Fruit fly (Drosophila melanogaster) whole organism, embryonic: ENCODE measurements around the gene CG13074.

Source experiments
- Atf6 ChIP-seq: fragments of 200-800 bp; sonication (Bioruptor generic); IDR thresholded peaks from 2 replicates; pipeline ENCODE4 v1.3.6; 2022; ENCODE audit warnings: missing biosample characterization, missing genetic modification characterization
- B-H2 ChIP-seq: fragments of 200-800 bp; sonication (Bioruptor generic); optimal IDR thresholded peaks from 2 replicates; lab custom pipeline; 2018; ENCODE audit warnings: missing biosample characterization, mild to moderate bottlenecking, missing genetic modification characterization
- CG10209 ChIP-seq: fragments of 200-800 bp; sonication (Bioruptor generic); optimal IDR thresholded peaks from 3 replicates; lab custom pipeline; 2017; ENCODE audit warnings: missing biosample characterization, mild to moderate bottlenecking, missing genetic modification characterization, missing genetic modification reagents
- CG11504 ChIP-seq: fragments of 200-800 bp; sonication (Bioruptor generic); optimal IDR thresholded peaks from 3 replicates; lab custom pipeline; 2019; ENCODE audit warnings: missing biosample characterization, mild to moderate bottlenecking, missing genetic modification characterization, moderate library complexity
- CG14667 ChIP-seq: fragments of 200-800 bp; sonication (Bioruptor generic); IDR thresholded peaks from 2 replicates; pipeline ENCODE4 v1.3.6; 2022; ENCODE audit warnings: missing biosample characterization, missing genetic modification characterization
- CG17829 ChIP-seq: fragments of 200-800 bp; optimal IDR thresholded peaks from 2 replicates; lab custom pipeline; 2019; ENCODE audit warnings: missing biosample characterization, mild to moderate bottlenecking, missing genetic modification characterization, moderate library complexity
- CG1832 ChIP-seq: fragments of 200-800 bp; sonication (Bioruptor generic); optimal IDR thresholded peaks from 2 replicates; lab custom pipeline; 2017; ENCODE audit warnings: missing biosample characterization, mild to moderate bottlenecking, missing genetic modification characterization, inconsistent platforms
- CG2202 ChIP-seq: fragments of 200-800 bp; sonication (Bioruptor generic); optimal IDR thresholded peaks from 2 replicates; lab custom pipeline; 2018; ENCODE audit warnings: missing biosample characterization, mild to moderate bottlenecking, missing genetic modification characterization
- CG31388 ChIP-seq: fragments of 200-800 bp; sonication (Bioruptor generic); optimal IDR thresholded peaks from 2 replicates; lab custom pipeline; 2016; ENCODE audit warnings: missing biosample characterization, missing genetic modification characterization
- CG33557 ChIP-seq: fragments of 200-800 bp; sonication (Bioruptor generic); optimal IDR thresholded peaks from 2 replicates; lab custom pipeline; 2019; ENCODE audit warnings: missing biosample characterization, mild to moderate bottlenecking, missing genetic modification characterization, moderate library complexity
- CG5245 ChIP-seq: fragments of 200-800 bp; sonication (Bioruptor generic); optimal IDR thresholded peaks from 3 replicates; lab custom pipeline; 2016; ENCODE audit warnings: missing biosample characterization, missing genetic modification characterization
- CG6654 ChIP-seq: fragments of 200-800 bp; sonication (Bioruptor generic); optimal IDR thresholded peaks from 2 replicates; lab custom pipeline; 2017; ENCODE audit warnings: missing biosample characterization, mild to moderate bottlenecking, missing genetic modification characterization
- CG7357 ChIP-seq: fragments of 200-800 bp; sonication (Bioruptor generic); IDR thresholded peaks from 3 replicates; pipeline ENCODE4 v1.3.6; 2022; ENCODE audit warnings: missing biosample characterization, missing genetic modification characterization
- CG7745 ChIP-seq: fragments of 200-800 bp; sonication (Bioruptor generic); optimal IDR thresholded peaks from 2 replicates; lab custom pipeline; 2018; ENCODE audit warnings: missing biosample characterization, mild to moderate bottlenecking, missing genetic modification characterization, moderate library complexity
- CG7786 ChIP-seq: fragments of 200-800 bp; sonication (Bioruptor generic); optimal IDR thresholded peaks from 2 replicates; lab custom pipeline; 2016; ENCODE audit warnings: missing biosample characterization, missing genetic modification characterization
- CG7987 ChIP-seq: fragments of 200-800 bp; sonication (Bioruptor generic); optimal IDR thresholded peaks from 2 replicates; lab custom pipeline; 2018; ENCODE audit warnings: missing biosample characterization, mild to moderate bottlenecking, missing genetic modification characterization, moderate library complexity
- CG9876 ChIP-seq: fragments of 200-800 bp; sonication (Bioruptor generic); optimal IDR thresholded peaks from 2 replicates; lab custom pipeline; 2016; ENCODE audit warnings: missing biosample characterization, missing genetic modification characterization
- Eip74EF ChIP-seq, 2 experiments: fragments of 200-800 bp in 1 of 2; fragments of >200 bp in 1 of 2; sonication (Bioruptor generic) in 1 of 2; optimal IDR thresholded peaks; 2 replicates each; lab custom pipeline; 2017 to 2019; ENCODE audit warnings: missing biosample characterization in 2 of 2, missing genetic modification characterization in 2 of 2, mild to moderate bottlenecking in 1 of 2, moderate library complexity in 1 of 2
- Elba2 ChIP-seq: fragments of 200-800 bp; sonication (Bioruptor generic); optimal IDR thresholded peaks from 3 replicates; lab custom pipeline; 2016; ENCODE audit warnings: missing biosample characterization, missing genetic modification characterization
- Gsc ChIP-seq: fragments of 200-800 bp; sonication (Bioruptor generic); IDR thresholded peaks from 2 replicates; pipeline ENCODE4 v1.3.6; 2022; ENCODE audit warnings: missing biosample characterization, missing genetic modification characterization
- HHEX ChIP-seq: fragments of 200-800 bp; sonication (Bioruptor generic); optimal IDR thresholded peaks from 3 replicates; lab custom pipeline; 2017; ENCODE audit warnings: missing biosample characterization, mild to moderate bottlenecking, missing genetic modification characterization, missing genetic modification reagents
- Hey ChIP-seq: fragments of 200-800 bp; sonication (Bioruptor generic); optimal IDR thresholded peaks from 3 replicates; lab custom pipeline; 2018; ENCODE audit warnings: missing biosample characterization, mild to moderate bottlenecking, missing genetic modification characterization
- Hmx ChIP-seq: fragments of 200-800 bp; sonication (Bioruptor generic); optimal IDR thresholded peaks from 2 replicates; lab custom pipeline; 2016; ENCODE audit warnings: missing biosample characterization, missing genetic modification characterization
- MBD-R2 ChIP-seq: fragments of 200-800 bp; sonication (Bioruptor generic); IDR thresholded peaks from 2 replicates; pipeline ENCODE4 v1.3.6; 2022; ENCODE audit warnings: missing biosample characterization, missing genetic modification characterization
- Mad ChIP-seq: fragments of 200-800 bp; sonication (Bioruptor generic); optimal IDR thresholded peaks from 2 replicates; lab custom pipeline; 2016; ENCODE audit warnings: missing biosample characterization, missing genetic modification characterization
- Max ChIP-seq: fragments of 200-800 bp; sonication (Bioruptor generic); optimal IDR thresholded peaks from 2 replicates; lab custom pipeline; 2016; ENCODE audit warnings: missing biosample characterization, mild to moderate bottlenecking, missing genetic modification characterization
- Med ChIP-seq: fragments of 200-800 bp; sonication (Bioruptor generic); peaks from one replicate; lab custom pipeline; 2016; ENCODE audit warnings: missing biosample characterization, missing genetic modification characterization, mild to moderate bottlenecking, inconsistent platforms, moderate library complexity
- Meics ChIP-seq: fragments of 200-800 bp; sonication (Bioruptor generic); optimal IDR thresholded peaks from 2 replicates; lab custom pipeline; 2017; ENCODE audit warnings: missing biosample characterization, mild to moderate bottlenecking, missing genetic modification characterization
- NK7.1 ChIP-seq: fragments of 200-800 bp; sonication (Bioruptor generic); optimal IDR thresholded peaks from 3 replicates; lab custom pipeline; 2016; ENCODE audit warnings: missing biosample characterization, missing genetic modification characterization
- Nf-YB ChIP-seq: fragments of 200-800 bp; sonication (Bioruptor generic); optimal IDR thresholded peaks from 3 replicates; lab custom pipeline; 2019; ENCODE audit warnings: missing biosample characterization, mild to moderate bottlenecking, missing genetic modification characterization, moderate library complexity
- Oaz ChIP-seq: fragments of 200-800 bp; sonication (Bioruptor generic); IDR thresholded peaks from 2 replicates; pipeline ENCODE4 v1.3.6; 2022; ENCODE audit warnings: missing biosample characterization, missing genetic modification characterization
- Ravus ChIP-seq: fragments of 200-800 bp; sonication (Bioruptor generic); IDR thresholded peaks from 2 replicates; pipeline ENCODE4 v1.3.6; 2022; ENCODE audit warnings: missing biosample characterization, missing genetic modification characterization
- Sry-δ ChIP-seq: fragments of 200-800 bp; sonication (Bioruptor generic); optimal IDR thresholded peaks from 2 replicates; lab custom pipeline; 2016; ENCODE audit warnings: missing biosample characterization, missing genetic modification characterization
- Tbp ChIP-seq: fragments of >200 bp; optimal IDR thresholded peaks from 2 replicates; lab custom pipeline; 2018; ENCODE audit warnings: missing biosample characterization, missing genetic modification characterization
- ab ChIP-seq: fragments of 200-800 bp; sonication (Bioruptor generic); optimal IDR thresholded peaks from 2 replicates; lab custom pipeline; 2016; ENCODE audit warnings: missing biosample characterization, missing genetic modification characterization
- ap ChIP-seq: fragments of 200-800 bp; sonication (Bioruptor generic); IDR thresholded peaks from 2 replicates; pipeline ENCODE4 v1.3.6; 2022; ENCODE audit warnings: missing biosample characterization, missing genetic modification characterization
- bbx ChIP-seq: fragments of 200-800 bp; sonication (Bioruptor generic); IDR thresholded peaks from 2 replicates; pipeline ENCODE4 v1.3.6; 2022; ENCODE audit warnings: missing biosample characterization, missing genetic modification characterization; ENCODE audit not compliant: partially characterized antibody
- bsh ChIP-seq, 2 experiments: fragments of 200-800 bp; sonication (Bioruptor generic); optimal IDR thresholded peaks; 2 replicates each; lab custom pipeline; 2017 to 2018; ENCODE audit warnings: mild to moderate bottlenecking in 2 of 2, missing biosample characterization in 2 of 2, missing genetic modification characterization in 2 of 2, moderate library complexity in 1 of 2
- danr ChIP-seq: fragments of 200-800 bp; sonication (Bioruptor generic); IDR thresholded peaks from 2 replicates; pipeline ENCODE4 v1.3.6; 2022; ENCODE audit warnings: missing biosample characterization, missing genetic modification characterization
- ems ChIP-seq: fragments of 200-800 bp; sonication (Bioruptor generic); optimal IDR thresholded peaks from 3 replicates; lab custom pipeline; 2016; ENCODE audit warnings: missing biosample characterization, missing genetic modification characterization
- grn ChIP-seq: fragments of 200-800 bp; sonication (Bioruptor generic); optimal IDR thresholded peaks from 3 replicates; lab custom pipeline; 2017; ENCODE audit warnings: missing biosample characterization, missing genetic modification characterization
- gt ChIP-seq: fragments of 200-800 bp; sonication (Bioruptor generic); IDR thresholded peaks from 2 replicates; pipeline ENCODE4 v1.3.6; 2022; ENCODE audit warnings: missing biosample characterization, missing genetic modification characterization
- insv ChIP-seq, 2 experiments: fragments of 200-800 bp; sonication (Bioruptor generic); optimal IDR thresholded peaks; 3 replicates each; lab custom pipeline; 2016 to 2018; ENCODE audit warnings: missing biosample characterization in 2 of 2, missing genetic modification characterization in 2 of 2
- mld ChIP-seq: fragments of 200-800 bp; sonication (Bioruptor generic); IDR thresholded peaks from 3 replicates; pipeline ENCODE4 v1.3.6; 2022; ENCODE audit warnings: missing biosample characterization, missing genetic modification characterization; ENCODE audit not compliant: partially characterized antibody
- pb ChIP-seq: fragments of 200-800 bp; sonication (Bioruptor generic); optimal IDR thresholded peaks from 3 replicates; lab custom pipeline; 2016; ENCODE audit warnings: missing biosample characterization, missing genetic modification characterization
- pho ChIP-seq: fragments of 200-800 bp; sonication (Bioruptor generic); optimal IDR thresholded peaks from 2 replicates; lab custom pipeline; 2016; ENCODE audit warnings: missing biosample characterization, missing genetic modification characterization
- rib ChIP-seq: fragments of 200-800 bp; sonication (Bioruptor generic); IDR thresholded peaks from 2 replicates; pipeline ENCODE4 v1.3.6; 2022; ENCODE audit warnings: missing biosample characterization, missing genetic modification characterization
- ssp ChIP-seq: fragments of 200-800 bp; sonication (Bioruptor generic); IDR thresholded peaks from 2 replicates; pipeline ENCODE4 v1.3.6; 2022; ENCODE audit warnings: missing biosample characterization, missing genetic modification characterization
- tup ChIP-seq: fragments of 200-800 bp; sonication (Bioruptor generic); optimal IDR thresholded peaks from 2 replicates; lab custom pipeline; 2016; ENCODE audit warnings: missing biosample characterization, mild to moderate bottlenecking, missing genetic modification characterization, moderate library complexity
- unpg ChIP-seq: fragments of 200-800 bp; sonication (Bioruptor generic); optimal IDR thresholded peaks from 3 replicates; lab custom pipeline; 2018; ENCODE audit warnings: missing biosample characterization, mild to moderate bottlenecking, missing genetic modification characterization, moderate library complexity
- vvl ChIP-seq: fragments of 200-800 bp; sonication (Bioruptor generic); IDR thresholded peaks from 2 replicates; pipeline ENCODE4 v1.3.6; 2022; ENCODE audit warnings: missing biosample characterization, missing genetic modification characterization

Gene CG13074

DNA sequence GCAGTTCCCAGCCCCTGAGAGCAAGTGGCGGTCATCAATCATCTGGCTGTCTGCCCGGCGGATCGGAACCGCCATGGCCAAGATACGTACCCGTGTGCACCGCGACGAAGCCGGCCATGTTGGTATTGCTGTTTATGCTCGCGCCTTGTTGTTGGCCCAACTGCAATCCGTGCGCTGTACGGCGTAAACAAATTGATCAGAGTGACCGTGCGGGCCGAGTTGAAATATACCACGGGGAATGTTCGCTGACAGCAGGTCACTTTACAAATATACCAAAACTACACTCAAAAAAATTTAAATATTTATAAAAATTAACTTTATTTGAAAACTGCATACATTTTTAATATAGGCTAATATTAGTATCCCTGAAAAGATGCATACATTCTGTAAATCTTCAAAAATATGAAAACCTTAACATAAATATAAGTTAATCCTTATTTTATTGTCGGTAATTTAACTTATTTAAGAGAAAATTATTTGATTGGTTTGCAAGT, 9.9 kb downstream of the CG13074 start, which contains the start of gene Tasp1 (continued):
- no peak for TF ChIP-seq Gsc (GFP tag; lab: Robert Waterston, UW)
- TF ChIP-seq Ravus (GFP tag; lab: Robert Waterston, UW) = no peak
- peak; percentile 47 for TF ChIP-seq ssp (GFP tag; lab: Robert Waterston, UW)
- TF ChIP-seq gt (GFP tag; lab: Robert Waterston, UW) = no peak
- TF ChIP-seq Max (GFP tag; lab: Kevin White, UChicago) = peak; percentile 9
- 0 out of 3 replicates have a peak, but pooled peaks have one; percentile 35 for TF ChIP-seq CG7357 (GFP tag; lab: Robert Waterston, UW)
- TF ChIP-seq Hey (tag; lab: Kevin White, UChicago) = no peak
- TF ChIP-seq Sry-δ = no peak
- TF ChIP-seq Meics = peak; percentile 73
- peak; percentile 69 for TF ChIP-seq unpg (GFP tag; lab: Kevin White, UChicago)
- no peak for TF ChIP-seq Eip74EF (GFP tag; optimal IDR thresholded peaks at IDR 0.05; lab: Kevin White, UChicago)
- TF ChIP-seq CG10209 (GFP tag; lab: Kevin White, UChicago) = peak; percentile 34
- TF ChIP-seq Mad (GFP tag; lab: Kevin White, UChicago) = peak; percentile 21
- TF ChIP-seq CG2202 = no peak
- TF ChIP-seq bsh (GFP tag; optimal IDR thresholded peaks at IDR 0.05; lab: Kevin White, UChicago) = peak in 1 of 2 experiments; percentile 74
- TF ChIP-seq bbx (GFP tag; lab: Robert Waterston, UW) = peak; percentile 24; the same call in 1 of the 2 replicates
- peak; percentile 16 for TF ChIP-seq tup (GFP tag; lab: Kevin White, UChicago)
- peak; percentile 1 for TF ChIP-seq ems
- TF ChIP-seq mld = no peak
- no peak for TF ChIP-seq CG11504 (tag; lab: Kevin White, UChicago)
- TF ChIP-seq B-H2 (GFP tag; lab: Kevin White, UChicago) = peak; percentile 11
- TF ChIP-seq CG31388 (GFP tag; lab: Kevin White, UChicago) = peak; percentile 7
- peak; percentile 25 for TF ChIP-seq pb (GFP tag; lab: Kevin White, UChicago)
- TF ChIP-seq Oaz (GFP tag; lab: Robert Waterston, UW) = peak; percentile 51; the same call in 1 of the 2 replicates
- TF ChIP-seq rib (GFP tag; lab: Robert Waterston, UW) = peak; percentile 39; the same call in 1 of the 2 replicates
- TF ChIP-seq CG14667 (GFP tag; lab: Robert Waterston, UW) = no peak
- TF ChIP-seq CG33557 = peak; percentile 18
- TF ChIP-seq Hmx (GFP tag; lab: Kevin White, UChicago) = no peak
- peak; percentile 5 for TF ChIP-seq HHEX (GFP tag; lab: Kevin White, UChicago)
- no peak for TF ChIP-seq CG1832 (GFP tag; lab: Kevin White, UChicago)
- TF ChIP-seq vvl = peak; percentile 86
- TF ChIP-seq ap (GFP tag; lab: Robert Waterston, UW) = peak; percentile 38; the same call in 1 of the 2 replicates
- TF ChIP-seq danr (GFP tag; lab: Robert Waterston, UW) = no peak
- TF ChIP-seq CG9876 (GFP tag; lab: Kevin White, UChicago) = no peak
- peak; percentile 96 for TF ChIP-seq MBD-R2 (GFP tag; lab: Robert Waterston, UW)
- TF ChIP-seq Med (GFP tag; lab: Kevin White, UChicago) = peak; percentile 77
- no peak for TF ChIP-seq ab
- no peak for TF ChIP-seq CG6654
- TF ChIP-seq CG17829 = peak; percentile 80
- TF ChIP-seq insv (GFP tag; optimal IDR thresholded peaks at IDR 0.05; lab: Kevin White, UChicago) = no peak
- peak; percentile 74 for TF ChIP-seq Atf6 (GFP tag; lab: Robert Waterston, UW)
- no peak for TF ChIP-seq CG7745 (tag; lab: Kevin White, UChicago)
- peak; percentile 22 for TF ChIP-seq pho
- no peak for TF ChIP-seq NK7.1
- TF ChIP-seq grn (GFP tag; lab: Kevin White, UChicago) = no peak
- TF ChIP-seq CG5245 (GFP tag; lab: Kevin White, UChicago) = peak; percentile 12
- TF ChIP-seq CG7987 (GFP tag; lab: Kevin White, UChicago) = no peak
- TF ChIP-seq Tbp = no peak
- TF ChIP-seq CG7786 (GFP tag; lab: Kevin White, UChicago) = no peak
- no peak for TF ChIP-seq Elba2 (GFP tag; lab: Kevin White, UChicago)
- TF ChIP-seq Nf-YB (GFP tag; lab: Kevin White, UChicago) = peak; percentile 25
